Worm (Caenorhabditis elegans): ENCODE measurements around the gene C02E7.8.

DNA sequence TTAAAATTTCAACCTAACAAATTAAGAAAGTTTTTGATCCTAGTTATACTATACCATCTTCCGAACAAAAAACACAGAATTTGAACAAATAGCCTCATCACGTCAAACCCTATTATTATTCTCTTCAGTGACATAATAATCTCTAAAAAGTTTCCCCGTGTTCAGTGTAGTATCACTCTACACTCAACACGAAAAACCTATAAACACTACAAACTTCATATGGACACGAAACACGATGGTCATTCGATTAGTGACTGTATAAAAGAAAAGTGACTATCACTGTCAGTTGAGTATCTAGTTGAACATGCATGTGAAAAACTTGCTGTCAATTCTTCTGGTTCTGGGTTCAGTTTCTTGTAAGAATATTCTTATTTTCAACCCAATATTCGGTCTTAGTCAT, 16.9 kb downstream of the C02E7.8 start, which contains the start of gene ugt-8:
- TF ChIP-seq lin-13 (GFP tag; optimal IDR thresholded peaks at IDR 0.05) (no peak), ztf-11 (tag; optimal IDR thresholded peaks at IDR 0.05) (no peak), R02D3.7 (tag; optimal IDR thresholded peaks at IDR 0.05) (no peak), nhr-11 (tag; optimal IDR thresholded peaks at IDR 0.05) (no peak), nhr-237 (tag; optimal IDR thresholded peaks at IDR 0.05) (no peak), lsy-2 (tag; optimal IDR thresholded peaks at IDR 0.05) (no peak), ZK546.5 (tag; optimal IDR thresholded peaks at IDR 0.05) (no peak), skn-1 (tag; optimal IDR thresholded peaks at IDR 0.05) (no peak), sma-9 (GFP tag; optimal IDR thresholded peaks at IDR 0.05) (no peak), sma-9 (tag; optimal IDR thresholded peaks at IDR 0.05) (no peak)
